Worm (Caenorhabditis elegans): ENCODE measurements around the gene srv-5.

The srv-5 gene

ce11 chrX:4248417-4248816 lies 3.7 kb upstream of the srv-5 start (continued):
- no peak for TF ChIP-seq nhr-41 (GFP tag; IDR thresholded peaks at IDR 0.05)
- TF ChIP-seq F37D6.2 (tag; optimal IDR thresholded peaks at IDR 0.05) = no peak
- TF ChIP-seq snpc-1.2 (GFP tag; IDR thresholded peaks at IDR 0.05) = no peak
- TF ChIP-seq hlh-11 (tag; optimal IDR thresholded peaks at IDR 0.05) = peak; percentile 63
- no peak for TF ChIP-seq nhr-10 (tag; optimal IDR thresholded peaks at IDR 0.05)
- TF ChIP-seq nhr-237 (tag; optimal IDR thresholded peaks at IDR 0.05) = no peak
- peak; percentile 94 for TF ChIP-seq php-3 (GFP tag; IDR thresholded peaks at IDR 0.05)
- no peak for TF ChIP-seq dmd-9 (GFP tag; IDR thresholded peaks at IDR 0.05)

- TF ChIP-seq unc-62 (GFP tag; optimal IDR thresholded peaks at IDR 0.05 in 1 of 2) (peak in 1 of 2 experiments; percentile 68), unc-62 (tag; optimal IDR thresholded peaks at IDR 0.05) (no peak), hmg-1.1 (GFP tag; IDR thresholded peaks at IDR 0.05) (no peak), F26F4.8 (GFP tag; conservative IDR thresholded peaks at IDR 0.05) (no peak), snpc-1.2 (GFP tag; IDR thresholded peaks at IDR 0.05) (no peak), Y5F2A.4 (GFP tag; optimal IDR thresholded peaks at IDR 0.05) (no peak)
Measured at ce11 chrX:4248949-4249348, 3.2 kb upstream of the srv-5 start, which contains the start of gene hlh-13. Gene hlh-13 (plus strand): TSS chrX:4249249.

- TF ChIP-seq egl-43 (GFP tag; IDR thresholded peaks at IDR 0.05) (no peak), unc-39 (tag; optimal IDR thresholded peaks at IDR 0.05) (no peak), Y48G9A.11 (GFP tag; IDR thresholded peaks at IDR 0.05) (no peak), ztf-7 (tag; optimal IDR thresholded peaks at IDR 0.05) (no peak), dpl-1 (GFP tag; optimal IDR thresholded peaks at IDR 0.05) (peak; percentile 2), mes-2 (tag; optimal IDR thresholded peaks at IDR 0.05; ENCODE audit: poor library complexity, severe bottlenecking) (peak; percentile 79), Y105C5A.15 (GFP tag; IDR thresholded peaks at IDR 0.05) (no peak), tag-97 (GFP tag; IDR thresholded peaks at IDR 0.05) (no peak), vab-7 (GFP tag; IDR thresholded peaks at IDR 0.05) (no peak), mxl-3 (GFP tag; optimal IDR thresholded peaks at IDR 0.05) (peak; percentile 55), ZK546.5 (tag; optimal IDR thresholded peaks at IDR 0.05) (no peak), zip-2 (tag; optimal IDR thresholded peaks at IDR 0.05) (no peak), gei-8 (GFP tag; optimal IDR thresholded peaks at IDR 0.05) (no peak), F49E8.2 (tag; optimal IDR thresholded peaks at IDR 0.05; ENCODE audit: borderline replicate concordance) (no peak), hmg-1.1 (GFP tag; IDR thresholded peaks at IDR 0.05) (peak; percentile 47; the same call in 1 of the 2 replicates), sdz-12 (GFP tag; optimal IDR thresholded peaks at IDR 0.05) (no peak), Y5F2A.4 (GFP tag; optimal IDR thresholded peaks at IDR 0.05) (no peak), dmd-8 (GFP tag; IDR thresholded peaks at IDR 0.05) (no peak), hlh-30 (tag; optimal IDR thresholded peaks at IDR 0.05; ENCODE audit: insufficient read depth) (peak; percentile 43), nhr-28 (tag; optimal IDR thresholded peaks at IDR 0.05) (peak; percentile 64), F26F4.8 (GFP tag; conservative IDR thresholded peaks at IDR 0.05) (no peak), fos-1 (tag; optimal IDR thresholded peaks at IDR 0.05) (no peak), lsy-2 (tag; optimal IDR thresholded peaks at IDR 0.05) (peak in 1 of 2 experiments; percentile 28), dve-1 (tag; optimal IDR thresholded peaks at IDR 0.05; ENCODE audit: insufficient read depth) (peak; percentile 16), lin-1 (GFP tag; IDR thresholded peaks at IDR 0.05) (no peak), nhr-237 (tag; optimal IDR thresholded peaks at IDR 0.05) (no peak), mep-1 (tag; optimal IDR thresholded peaks at IDR 0.05) (peak; percentile 57), pha-4 (GFP tag; IDR thresholded peaks at IDR 0.05) (no peak), pha-4 (tag; optimal IDR thresholded peaks at IDR 0.05) (no peak), snpc-4 (tag; optimal IDR thresholded peaks at IDR 0.05) (no peak), hif-1 (tag; optimal IDR thresholded peaks at IDR 0.05) (peak in 1 of 2 experiments; percentile 22), daf-16 (GFP tag; optimal IDR thresholded peaks at IDR 0.05) (no peak), daf-16 (tag; optimal IDR thresholded peaks at IDR 0.05) (peak; percentile 48), ceh-82 (tag; optimal IDR thresholded peaks at IDR 0.05) (no peak)
Measured at ce11 chrX:4254782-4255181, 2.6 kb downstream of the srv-5 start, which contains the start of gene taf-11.1. Gene taf-11.1 (plus strand): TSS chrX:4255170.

Data from whole organism, L4 larva.